Worm (Caenorhabditis elegans): ENCODE measurements around the gene C53B4.2.
A peak's percentile ranks its signal among the peaks of the same experiment; 100 is the strongest.

ce11 chrIV:8949078-8950039, 16.6 kb upstream of the C53B4.2 start:
- TF ChIP-seq Y53F4B.3 (GFP tag; IDR thresholded peaks at IDR 0.05) (no peak), nhr-80 (tag; optimal IDR thresholded peaks at IDR 0.05) (peak; percentile 66), T07F8.4 (tag; optimal IDR thresholded peaks at IDR 0.05) (no peak), pha-4 (tag; optimal IDR thresholded peaks at IDR 0.05) (no peak), ceh-100 (GFP tag; IDR thresholded peaks at IDR 0.05) (no peak), lin-54 (GFP tag; optimal IDR thresholded peaks at IDR 0.05) (no peak), ceh-58 (GFP tag; IDR thresholded peaks at IDR 0.05) (no peak), unc-62 (GFP tag; optimal IDR thresholded peaks at IDR 0.05) (no peak)

Measured in whole organism, young adult.